Worm (Caenorhabditis elegans) whole organism, midembryonic: Measurements from ENCODE around the gene sde-2.

ENCODE experiments used
- cog-1 ChIP-seq: sonication (generic microtip); optimal IDR thresholded peaks from 2 replicates; lab custom pipeline; 2016; ENCODE audit warnings: missing genetic modification characterization, missing compliant biosample characterization
- flt-1 ChIP-seq: fragments of 200-800 bp; sonication (Bioruptor generic); IDR thresholded peaks from 2 replicates; pipeline ENCODE4 v1.3.6; 2022; ENCODE audit warnings: missing genetic modification characterization, missing compliant biosample characterization
- med-1 ChIP-seq: sonication (generic microtip); optimal IDR thresholded peaks from 2 replicates; lab custom pipeline; 2017; ENCODE audit warnings: missing genetic modification characterization, mild to moderate bottlenecking, missing compliant biosample characterization, antibody characterized with exemption, missing genetic modification reagents; ENCODE audit not compliant: insufficient read depth

ce11 chrV:13650800-13651199 lies 23.4 kb downstream of the sde-2 start:
- no peak for TF ChIP-seq flt-1 (GFP tag; lab: Robert Waterston, UW)
- TF ChIP-seq cog-1 (tag; lab: Kevin White, UChicago), result no peak
- no peak for TF ChIP-seq med-1 (GFP tag; lab: Kevin White, UChicago)
